Fruit fly (Drosophila melanogaster) ovary, adult (tissue): ENCODE results near the gene Rbcn-3B.

Experiments
- CG17801 ChIP-seq: fragments of 200-800 bp; optimal IDR thresholded peaks from 2 replicates; lab custom pipeline; 2019; ENCODE audit warnings: missing biosample characterization, mild to moderate bottlenecking, missing genetic modification characterization, moderate library complexity; ENCODE audit not compliant: partially characterized antibody

Gene Rbcn-3B

DNA sequence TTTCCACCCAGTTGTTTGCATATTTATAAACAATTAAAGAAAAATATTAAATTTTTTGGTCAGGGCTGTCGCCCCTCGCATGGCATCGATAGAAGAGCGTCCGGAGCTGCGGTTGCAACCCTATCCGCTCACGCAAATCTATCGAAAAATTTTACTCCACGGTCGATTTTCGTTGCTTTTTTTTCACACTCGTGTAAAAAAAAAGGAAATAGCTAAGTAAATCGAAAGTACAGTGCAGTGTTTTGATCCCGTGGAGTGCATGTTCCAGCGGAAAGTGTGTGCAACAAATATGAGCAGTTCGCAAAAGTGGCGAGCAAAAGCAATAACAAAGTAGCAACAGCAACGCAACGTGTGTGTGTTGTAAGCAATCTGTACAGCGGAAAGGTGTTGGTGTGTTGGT, at the start of gene Rbcn-3B, which contains the start of gene Edem1:
Gene Rbcn-3B, plus strand, starts transcription at position 164 of the 400 bp plus-strand sequence.
Gene Edem1, minus strand, starts transcription at position 71 of the 400 bp plus-strand sequence.
- peak; percentile 63 for TF ChIP-seq CG17801 (GFP tag; lab: Kevin White, UChicago)

dm6 chrX:1861620-1862184, 47.0 kb upstream of the Rbcn-3B start, which contains the start of gene deltaCOP:
TSS of gene deltaCOP (minus strand) at chrX:1861790.
- peak; percentile 82 for TF ChIP-seq CG17801 (GFP tag; lab: Kevin White, UChicago)

DNA sequence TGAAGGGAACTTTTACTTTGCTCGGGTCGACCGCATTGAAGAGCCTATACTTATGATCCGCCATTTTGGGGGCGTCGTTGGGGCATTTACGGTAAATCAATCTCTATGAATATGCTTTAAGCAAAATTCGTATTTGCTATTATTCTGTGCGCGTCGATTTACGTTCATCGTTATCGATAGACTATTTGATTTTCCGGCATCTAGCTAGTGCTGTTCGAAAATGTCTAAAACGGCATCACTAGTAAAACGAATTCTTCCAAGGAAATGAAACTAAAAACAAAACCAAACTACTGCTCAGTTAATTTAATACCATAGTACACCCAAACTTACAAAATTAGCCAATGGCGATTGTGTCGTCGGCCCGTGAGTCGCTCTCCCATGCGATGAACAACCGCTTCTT, 43.0 kb upstream of the Rbcn-3B start, which contains the start of the genes Gcna and MED18:
Gene Gcna, minus strand, starts transcription at position 163 of the 400 bp plus-strand sequence.
Gene MED18, plus strand, starts transcription at position 237 of the 400 bp plus-strand sequence.
- no peak for TF ChIP-seq CG17801 (GFP tag; lab: Kevin White, UChicago)

- TF ChIP-seq CG17801 (GFP tag; lab: Kevin White, UChicago): peak; percentile 26
These were observed 40.1 kb upstream of the Rbcn-3B start, which contains the start of the genes CG14803 and Pex5 for dm6 chrX:1868586-1869111. TSS of gene CG14803 (plus strand) at chrX:1868870. TSS of gene Pex5 (minus strand) at chrX:1869061.

DNA sequence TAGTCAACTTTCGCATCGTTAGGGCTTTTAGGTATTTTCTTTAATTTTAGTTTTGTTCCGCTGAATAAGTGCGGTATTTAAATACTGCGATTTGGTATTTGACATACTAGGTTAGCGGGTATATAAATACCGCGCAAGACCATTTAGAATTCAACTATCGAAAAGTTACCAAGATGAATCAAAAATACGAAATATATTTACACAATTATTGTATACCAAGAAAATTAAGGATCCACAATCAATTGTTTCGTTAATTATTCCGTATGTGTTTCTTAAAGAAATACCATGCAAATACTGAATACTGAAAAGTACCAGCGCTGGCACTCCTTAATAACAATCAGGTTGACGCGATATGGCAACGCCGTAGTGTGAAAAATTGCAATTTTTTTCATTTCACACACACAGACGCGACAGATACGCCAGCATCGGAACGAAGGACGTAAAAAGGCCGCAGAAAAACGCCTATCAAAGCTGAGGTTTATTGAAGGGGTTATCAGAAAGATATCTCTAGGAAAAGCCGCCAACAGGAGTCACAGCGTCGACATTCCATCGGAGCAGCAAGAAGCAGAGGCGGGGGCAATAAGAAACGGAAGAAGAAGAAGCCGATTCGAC, 35.1 kb upstream of the Rbcn-3B start, which contains the start of the genes Pgam5 and Vps26:
Gene Pgam5, minus strand, starts transcription at position 51 of the 612 bp plus-strand sequence.
Gene Vps26, plus strand, starts transcription at position 339 of the 612 bp plus-strand sequence.
- no peak for TF ChIP-seq CG17801 (GFP tag; lab: Kevin White, UChicago)

DNA sequence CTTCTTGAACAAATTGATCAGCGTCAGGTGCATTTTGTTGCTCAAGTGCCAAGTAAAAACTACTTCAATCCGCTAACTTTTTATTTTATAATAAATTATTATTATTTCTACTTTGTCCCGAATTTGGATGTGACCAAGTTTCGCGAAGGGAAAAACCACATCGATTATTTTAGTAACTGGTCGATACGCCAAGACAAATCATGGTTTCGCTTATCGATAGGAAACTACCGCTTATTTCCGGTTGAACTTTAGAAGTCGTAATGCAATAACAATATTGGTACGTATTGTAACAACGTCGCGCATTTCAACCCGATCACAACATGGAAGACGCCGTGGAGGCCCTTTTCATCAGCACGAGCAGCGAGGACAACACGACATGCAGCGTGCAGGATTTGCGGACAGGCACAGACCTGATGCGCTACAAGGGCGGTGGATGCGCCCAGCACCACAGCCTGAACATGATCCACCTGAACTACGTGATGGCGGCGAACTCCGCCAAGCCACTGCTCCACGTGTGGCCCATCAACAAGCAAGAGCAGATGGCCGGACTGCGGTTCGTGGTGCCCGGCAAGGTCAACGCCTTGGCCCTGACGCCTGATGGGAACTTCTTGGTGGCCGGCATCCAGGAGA, 31.5 kb upstream of the Rbcn-3B start, which contains the start of the genes CG14817 and CG14805:
Gene CG14817, minus strand, starts transcription at position 164 of the 630 bp plus-strand sequence.
Gene CG14805, plus strand, starts transcription at position 211 of the 630 bp plus-strand sequence.
- TF ChIP-seq CG17801 (GFP tag; lab: Kevin White, UChicago): peak; percentile 93

dm6 chrX:1879606-1880110, 29.1 kb upstream of the Rbcn-3B start, which contains the start of gene CG14818:
TSS of gene CG14818 (minus strand) at chrX:1879774.
- TF ChIP-seq CG17801 (GFP tag; lab: Kevin White, UChicago): peak; percentile 61

DNA sequence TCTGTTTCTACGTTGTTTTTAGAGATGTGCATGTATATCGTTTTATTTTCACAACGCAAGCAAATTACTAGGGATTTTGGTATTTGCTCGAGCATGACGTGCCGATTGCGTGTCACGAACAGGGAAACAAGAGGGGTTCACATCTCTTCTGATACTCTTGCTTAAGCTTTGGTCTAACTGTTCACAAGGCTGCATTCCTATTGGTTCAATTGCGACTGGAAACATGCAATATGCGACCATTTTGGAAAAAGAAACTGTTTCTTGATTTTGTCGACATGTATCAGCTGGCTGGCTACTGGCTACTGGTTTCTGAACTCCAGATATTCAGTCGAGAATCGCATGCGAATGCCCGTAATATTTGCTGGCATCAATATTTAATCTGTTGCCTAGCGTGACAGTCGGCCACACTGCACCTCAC, 28.6 kb upstream of the Rbcn-3B start, which contains the start of gene Coa8:
Gene Coa8, plus strand, starts transcription at position 144 of the 418 bp plus-strand sequence.
- TF ChIP-seq CG17801 (GFP tag; lab: Kevin White, UChicago): peak; percentile 57

dm6 chrX:1880779-1881178, 27.9 kb upstream of the Rbcn-3B start:
- TF ChIP-seq CG17801 (GFP tag; lab: Kevin White, UChicago): no peak

- peak; percentile 83 for TF ChIP-seq CG17801 (GFP tag; lab: Kevin White, UChicago)
These were observed 18.8 kb upstream of the Rbcn-3B start, which contains the start of the genes trr and mRpL16 for dm6 chrX:1889926-1890325. TSS of gene trr (minus strand) at chrX:1889950. TSS of gene mRpL16 (plus strand) at chrX:1890256.

DNA sequence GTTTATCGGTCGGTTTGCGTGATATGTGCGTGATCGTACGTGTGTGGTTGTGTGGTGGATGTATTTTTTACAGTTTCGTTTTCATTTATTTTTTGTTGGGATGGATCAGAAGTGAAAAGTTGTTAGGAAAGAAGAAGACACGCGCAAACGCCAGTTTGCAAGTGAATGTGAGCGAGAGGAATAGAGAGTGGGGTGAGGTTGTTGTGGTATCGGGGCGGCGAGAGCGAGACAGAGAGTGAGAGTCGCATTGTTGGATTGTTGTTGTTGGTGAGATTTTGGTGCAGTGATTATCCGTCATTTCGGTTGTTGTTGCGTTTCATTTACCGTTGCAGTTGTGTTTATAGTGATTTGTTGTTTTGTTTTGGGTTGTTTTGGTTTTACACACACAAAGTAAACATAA, 15.2 kb upstream of the Rbcn-3B start:
- TF ChIP-seq CG17801 (GFP tag; lab: Kevin White, UChicago): no peak

dm6 chrX:1897384-1897783, 11.3 kb upstream of the Rbcn-3B start:
- TF ChIP-seq CG17801 (GFP tag; lab: Kevin White, UChicago): no peak

DNA sequence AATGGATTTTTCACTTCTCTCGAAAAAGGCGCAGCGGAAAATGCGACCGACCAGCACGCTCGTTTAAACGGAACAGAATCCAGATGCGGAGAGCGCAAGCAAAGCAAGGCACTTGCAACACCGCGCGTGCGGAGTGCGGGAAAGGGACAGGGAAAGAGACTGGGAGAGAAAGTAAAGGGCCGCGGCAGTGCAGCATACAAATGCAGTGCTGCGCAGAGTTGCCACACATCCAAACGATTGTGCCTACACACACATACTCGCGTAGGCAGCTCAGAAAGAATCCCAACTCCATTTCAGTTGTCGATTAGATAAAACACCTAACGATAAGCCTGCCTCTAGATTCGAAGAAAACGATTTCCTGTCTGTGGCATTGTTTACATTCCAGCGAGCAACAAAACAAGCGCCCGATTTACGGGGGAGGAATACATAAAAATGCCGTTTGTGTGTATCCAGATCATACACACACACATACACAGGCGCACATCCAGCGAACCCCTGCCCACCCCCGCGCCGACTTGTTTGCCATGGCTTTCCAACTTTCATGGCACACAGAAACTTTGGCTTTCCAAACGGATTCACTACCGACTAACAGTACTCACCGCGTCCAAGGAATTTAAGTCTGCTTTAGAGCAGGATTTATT, 9.2 kb upstream of the Rbcn-3B start:
- no peak for TF ChIP-seq CG17801 (GFP tag; lab: Kevin White, UChicago)
